Worm (Caenorhabditis elegans): ENCODE data around the gene srbc-24.
A peak's percentile ranks its signal among the peaks of the same experiment; 100 is the strongest.

srbc-24 gene

DNA sequence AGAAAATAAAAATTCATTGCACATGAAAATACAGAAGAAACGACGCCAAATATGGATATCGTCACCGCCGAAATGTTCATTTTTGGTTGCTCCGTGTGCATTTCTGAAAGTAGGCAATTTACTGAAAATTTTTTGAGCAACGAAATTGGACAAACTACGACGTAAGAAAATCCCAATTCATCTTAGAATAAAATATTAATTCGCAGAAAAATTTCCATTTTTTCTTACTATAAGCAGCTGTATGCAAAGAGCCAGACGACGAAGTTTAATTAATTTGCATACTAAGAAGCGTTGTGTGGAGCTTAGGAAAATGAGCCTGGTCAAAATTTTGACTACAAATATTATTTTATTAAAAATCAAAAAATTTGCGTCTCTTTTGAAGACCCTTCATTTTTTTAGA lies 15.1 kb downstream of the srbc-24 start, which contains the start of gene srbc-19:
TSS of gene srbc-19 (minus strand) at position 101 of the 400 bp plus-strand sequence.
- TF ChIP-seq ama-1 (optimal IDR thresholded peaks at IDR 0.05): no peak
- no peak for TF ChIP-seq F44E2.7 (GFP tag; IDR thresholded peaks at IDR 0.05)
- no peak for TF ChIP-seq ceh-28 (tag; optimal IDR thresholded peaks at IDR 0.05)
- TF ChIP-seq lin-15B (tag; optimal IDR thresholded peaks at IDR 0.05): no peak
- TF ChIP-seq tra-1 (GFP tag; IDR thresholded peaks at IDR 0.05): no peak
- no peak for TF ChIP-seq Y5F2A.4 (GFP tag; optimal IDR thresholded peaks at IDR 0.05)
- TF ChIP-seq lin-38 (GFP tag; IDR thresholded peaks at IDR 0.05): no peak
- no peak for TF ChIP-seq T20F7.1 (GFP tag; optimal IDR thresholded peaks at IDR 0.05)
- TF ChIP-seq egl-43 (GFP tag; IDR thresholded peaks at IDR 0.05): no peak
- no peak for TF ChIP-seq ceh-32 (tag; optimal IDR thresholded peaks at IDR 0.05; ENCODE audit: poor library complexity)

ce11 chrV:2174465-2174864 lies 22.9 kb downstream of the srbc-24 start:
- TF ChIP-seq saeg-2 (GFP tag; IDR thresholded peaks at IDR 0.05) (no peak), mdt-29 (GFP tag; IDR thresholded peaks at IDR 0.05) (no peak), spr-3 (GFP tag; optimal IDR thresholded peaks at IDR 0.05) (no peak), tag-97 (GFP tag; IDR thresholded peaks at IDR 0.05) (no peak), madf-9 (GFP tag; conservative IDR thresholded peaks at IDR 0.05) (no peak), dmd-9 (GFP tag; IDR thresholded peaks at IDR 0.05) (no peak), zip-11 (GFP tag; IDR thresholded peaks at IDR 0.05) (no peak), ceh-44 (GFP tag; IDR thresholded peaks at IDR 0.05) (no peak), lin-39 (tag; optimal IDR thresholded peaks at IDR 0.05) (no peak), snpc-4 (tag; optimal IDR thresholded peaks at IDR 0.05) (no peak), hlh-11 (tag; optimal IDR thresholded peaks at IDR 0.05) (no peak), nhr-10 (tag; optimal IDR thresholded peaks at IDR 0.05) (no peak), nhr-77 (tag; optimal IDR thresholded peaks at IDR 0.05) (no peak), nhr-111 (GFP tag; optimal IDR thresholded peaks at IDR 0.05) (no peak), nhr-42 (GFP tag; IDR thresholded peaks at IDR 0.05) (no peak), daf-19 (GFP tag; conservative IDR thresholded peaks at IDR 0.05) (no peak)

DNA sequence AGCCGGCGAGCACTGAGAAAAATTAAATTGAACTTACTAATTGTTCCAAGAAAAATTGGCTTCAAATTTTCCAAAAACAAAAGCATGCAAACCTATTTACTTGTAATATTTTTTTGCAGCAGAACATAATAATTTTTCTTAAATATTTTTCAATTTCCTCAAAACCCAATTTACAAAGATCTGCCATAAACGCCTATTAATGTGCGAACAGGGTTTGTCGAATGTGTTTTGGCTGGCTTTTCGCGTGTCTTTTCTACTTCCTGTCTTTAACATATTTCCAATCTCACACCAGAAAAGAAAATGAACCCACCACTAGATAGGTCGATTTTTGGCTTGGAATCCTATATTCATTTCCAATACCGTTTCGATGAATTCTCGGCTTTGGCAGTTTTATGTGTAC lies 23.7 kb downstream of the srbc-24 start, which contains the start of gene C45H4.18:
TSS of gene C45H4.18 (plus strand) at position 301 of the 400 bp plus-strand sequence.
- TF ChIP-seq F37D6.2 (tag; optimal IDR thresholded peaks at IDR 0.05): no peak
- TF ChIP-seq mdl-1 (tag; optimal IDR thresholded peaks at IDR 0.05): no peak
- no peak for TF ChIP-seq spr-3 (GFP tag; optimal IDR thresholded peaks at IDR 0.05)
- no peak for TF ChIP-seq arid-1 (GFP tag; conservative IDR thresholded peaks at IDR 0.05)
- no peak for TF ChIP-seq zfp-2 (tag; optimal IDR thresholded peaks at IDR 0.05)

DNA sequence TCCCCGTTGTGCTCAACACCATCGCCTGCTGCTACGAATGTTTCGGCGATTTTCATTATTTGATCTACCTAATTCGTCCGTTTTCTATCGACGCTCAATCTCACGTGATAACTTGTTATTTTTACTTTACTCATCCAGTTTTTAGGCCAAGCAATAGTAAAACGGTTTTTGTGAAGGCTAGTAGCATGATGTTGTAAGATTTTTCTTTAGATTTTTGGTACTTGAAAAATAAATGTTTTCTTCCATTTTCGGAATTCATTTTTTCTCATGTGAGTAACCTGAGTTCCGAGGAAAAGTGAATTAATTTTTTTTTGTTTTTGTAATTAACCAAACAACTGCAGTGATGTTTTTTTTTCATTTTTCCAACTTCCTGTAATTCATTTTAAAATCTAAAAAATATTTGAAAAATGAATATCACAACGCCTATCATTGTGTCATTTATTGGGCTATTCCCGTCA lies 25.8 kb downstream of the srbc-24 start, which contains the start of gene srbc-17:
TSS of gene srbc-17 (plus strand) at position 408 of the 458 bp plus-strand sequence.
- TF ChIP-seq unc-62 (GFP tag; optimal IDR thresholded peaks at IDR 0.05 in 1 of 2) (peak in 1 of 2 experiments; percentile 94), unc-62 (tag; optimal IDR thresholded peaks at IDR 0.05) (no peak), cey-2 (tag; optimal IDR thresholded peaks at IDR 0.05; ENCODE audit: borderline replicate concordance, insufficient read depth) (no peak)

DNA sequence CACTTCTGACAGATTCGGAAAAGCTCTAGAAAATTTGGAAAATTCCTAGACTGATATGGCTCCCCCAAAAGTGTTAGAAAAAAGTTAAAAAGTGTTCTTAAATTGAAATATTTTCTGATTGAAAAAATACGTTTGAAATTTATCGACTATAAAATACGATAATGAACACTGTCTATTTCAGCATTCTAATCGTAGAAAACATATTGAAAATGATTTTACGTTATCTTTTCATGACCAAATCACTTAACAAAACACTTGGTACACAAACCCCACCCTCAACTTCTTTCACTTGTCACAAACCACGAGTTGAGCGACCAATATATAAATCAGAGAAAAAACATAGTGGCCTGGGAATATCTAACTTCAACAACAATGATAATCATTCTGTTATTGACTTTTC lies 27.7 kb downstream of the srbc-24 start, which contains the start of gene cyp-33C1:
TSS of gene cyp-33C1 (plus strand) at position 301 of the 400 bp plus-strand sequence.
- TF ChIP-seq daf-12 (tag; optimal IDR thresholded peaks at IDR 0.05) (no peak), nhr-28 (tag; optimal IDR thresholded peaks at IDR 0.05) (peak; percentile 54)

Data from whole organism, L4 larva.